Fruit fly (Drosophila melanogaster) whole organism: Measurements from ENCODE around the gene snky.

Experiments
- Dll ChIP-seq: fragments of >200 bp; optimal IDR thresholded peaks from 2 replicates; lab custom pipeline; 2017
- EcR ChIP-seq, 2 experiments: fragments of >200 bp; optimal IDR thresholded peaks; 2 replicates each; lab custom pipeline; 2017; ENCODE audit warnings: missing biosample characterization in 2 of 2, missing genetic modification characterization in 2 of 2, missing genetic modification reagents in 2 of 2
- pan ChIP-seq: fragments of >200 bp; optimal IDR thresholded peaks from 2 replicates; lab custom pipeline; 2017

DNA sequence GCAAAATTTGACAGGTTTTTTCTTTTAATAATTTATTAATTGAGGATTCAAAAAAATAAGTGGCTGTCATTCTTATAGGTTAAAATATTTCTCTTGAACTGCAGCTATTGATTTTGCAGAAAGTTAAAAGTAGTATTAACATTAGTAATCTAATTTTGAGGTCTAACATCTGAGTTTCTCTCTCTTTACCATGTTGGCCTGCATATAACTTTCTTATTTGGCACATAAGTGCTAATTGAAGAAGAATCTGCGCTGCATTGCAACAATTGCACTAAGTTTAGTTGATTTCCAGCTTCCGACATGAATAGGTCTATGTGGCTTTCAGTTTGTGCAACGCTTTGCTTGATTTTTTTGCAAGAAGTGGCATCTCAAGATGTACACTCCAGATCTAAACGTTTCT is 38.3 kb upstream of the snky start, which contains the start of gene CG33262:
- TF ChIP-seq pan (lab: Kevin White, UChicago) (no peak), Dll (lab: Kevin White, UChicago) (no peak), EcR (GFP tag; optimal IDR thresholded peaks at IDR 0.05; lab: Kevin White, UChicago) (no peak)
